Fruit fly (Drosophila melanogaster) whole organism, prepupa: Measurements from ENCODE around the gene Ns4.

Source experiments
- CG10669 ChIP-seq: fragments of 200-800 bp; sonication (Bioruptor generic); optimal IDR thresholded peaks from 3 replicates; lab custom pipeline; 2018; ENCODE audit warnings: missing biosample characterization, mild to moderate bottlenecking, missing genetic modification characterization, moderate library complexity
- CG11762 ChIP-seq: fragments of 200-800 bp; sonication (Bioruptor generic); optimal IDR thresholded peaks from 3 replicates; lab custom pipeline; 2016; ENCODE audit warnings: missing biosample characterization, missing genetic modification characterization; ENCODE audit not compliant: insufficient read depth
- CG31627 ChIP-seq: fragments of 200-800 bp; sonication (Bioruptor generic); optimal IDR thresholded peaks from 3 replicates; lab custom pipeline; 2016; ENCODE audit warnings: missing biosample characterization, missing genetic modification characterization
- CG6808 ChIP-seq: fragments of 200-800 bp; sonication (Bioruptor generic); optimal IDR thresholded peaks from 3 replicates; lab custom pipeline; 2017; ENCODE audit warnings: missing biosample characterization, missing genetic modification characterization, mild to moderate bottlenecking, moderate library complexity, missing genetic modification reagents

- TF ChIP-seq CG11762 (GFP tag; lab: Kevin White, UChicago) = no peak
- TF ChIP-seq CG10669 = no peak
- TF ChIP-seq CG31627 = no peak
- no peak for TF ChIP-seq CG6808
Observed at dm6 chr2L:20778380-20778779, 26.1 kb downstream of the Ns4 start.
